Fruit fly (Drosophila melanogaster) whole organism, embryonic: Measurements from ENCODE around the gene CG15717.

ENCODE experiments used
- Atf-2 ChIP-seq: fragments of 200-800 bp; sonication (Bioruptor generic); optimal IDR thresholded peaks from 2 replicates; lab custom pipeline; 2016; ENCODE audit warnings: missing biosample characterization, missing genetic modification characterization
- B-H1 ChIP-seq: fragments of 200-800 bp; sonication (Bioruptor generic); IDR thresholded peaks from 3 replicates; pipeline ENCODE4 v1.3.6; 2022; ENCODE audit warnings: missing biosample characterization, missing genetic modification characterization
- BEAF-32 ChIP-seq: fragments of 200-800 bp; sonication (Bioruptor generic); optimal IDR thresholded peaks from 3 replicates; lab custom pipeline; 2017; ENCODE audit warnings: missing biosample characterization, missing genetic modification characterization, mild to moderate bottlenecking, moderate library complexity, missing genetic modification reagents
- Blimp-1 ChIP-seq: fragments of 200-800 bp; sonication (Bioruptor generic); optimal IDR thresholded peaks from 3 replicates; lab custom pipeline; 2018; ENCODE audit warnings: missing biosample characterization, missing genetic modification characterization, mild to moderate bottlenecking, moderate library complexity, missing genetic modification reagents
- CG10209 ChIP-seq: fragments of 200-800 bp; sonication (Bioruptor generic); optimal IDR thresholded peaks from 3 replicates; lab custom pipeline; 2017; ENCODE audit warnings: missing biosample characterization, mild to moderate bottlenecking, missing genetic modification characterization, missing genetic modification reagents
- CG10267 ChIP-seq: fragments of 200-800 bp; sonication (Bioruptor generic); optimal IDR thresholded peaks from 2 replicates; lab custom pipeline; 2018; ENCODE audit warnings: missing biosample characterization, mild to moderate bottlenecking, missing genetic modification characterization, moderate library complexity
- CG10959 ChIP-seq: fragments of 200-800 bp; sonication (Bioruptor generic); IDR thresholded peaks from 2 replicates; pipeline ENCODE4 v1.3.6; 2022; ENCODE audit warnings: missing biosample characterization, missing genetic modification characterization
- CG14050 ChIP-seq: fragments of 200-800 bp; sonication (Bioruptor generic); IDR thresholded peaks from 3 replicates; pipeline ENCODE4 v1.3.6; 2022; ENCODE audit warnings: missing biosample characterization, missing genetic modification characterization
- CG1602 ChIP-seq: fragments of 200-800 bp; sonication (Bioruptor generic); optimal IDR thresholded peaks from 3 replicates; lab custom pipeline; 2016; ENCODE audit warnings: missing biosample characterization, missing genetic modification characterization
- CG1603 ChIP-seq: fragments of 200-800 bp; sonication (Bioruptor generic); optimal IDR thresholded peaks from 2 replicates; lab custom pipeline; 2019; ENCODE audit warnings: missing biosample characterization, mild to moderate bottlenecking, missing genetic modification characterization, moderate library complexity
- CG16813 ChIP-seq: fragments of 200-800 bp; sonication (Bioruptor generic); IDR thresholded peaks from 3 replicates; pipeline ENCODE4 v1.3.6; 2022; ENCODE audit warnings: missing biosample characterization, missing genetic modification characterization; ENCODE audit not compliant: partially characterized antibody
- CG17385 ChIP-seq: fragments of 200-800 bp; sonication (Bioruptor generic); optimal IDR thresholded peaks from 3 replicates; lab custom pipeline; 2018; ENCODE audit warnings: missing biosample characterization, mild to moderate bottlenecking, missing genetic modification characterization
- CG17829 ChIP-seq: fragments of 200-800 bp; optimal IDR thresholded peaks from 2 replicates; lab custom pipeline; 2019; ENCODE audit warnings: missing biosample characterization, mild to moderate bottlenecking, missing genetic modification characterization, moderate library complexity
- CG18011 ChIP-seq: fragments of 200-800 bp; sonication (Bioruptor generic); optimal IDR thresholded peaks from 2 replicates; lab custom pipeline; 2017; ENCODE audit warnings: missing biosample characterization, missing genetic modification characterization, mild to moderate bottlenecking, moderate library complexity, missing genotype
- CG18764 ChIP-seq: fragments of 200-800 bp; sonication (Bioruptor generic); optimal IDR thresholded peaks from 3 replicates; lab custom pipeline; 2016; ENCODE audit warnings: missing biosample characterization, missing genetic modification characterization
- CG2116 ChIP-seq: fragments of 200-800 bp; sonication (Bioruptor generic); optimal IDR thresholded peaks from 3 replicates; lab custom pipeline; 2018; ENCODE audit warnings: missing biosample characterization, mild to moderate bottlenecking, missing genetic modification characterization
- CG3163 ChIP-seq: fragments of 200-800 bp; sonication (Bioruptor generic); optimal IDR thresholded peaks from 3 replicates; lab custom pipeline; 2016; ENCODE audit warnings: missing biosample characterization, missing genetic modification characterization
- CG32532 ChIP-seq: fragments of 200-800 bp; sonication (Bioruptor generic); IDR thresholded peaks from 2 replicates; pipeline ENCODE4 v1.3.6; 2022; ENCODE audit warnings: missing biosample characterization, missing genetic modification characterization
- CG32767 ChIP-seq: fragments of 200-800 bp; sonication (Bioruptor generic); IDR thresholded peaks from 2 replicates; pipeline ENCODE4 v1.3.6; 2022; ENCODE audit warnings: missing biosample characterization, missing genetic modification characterization
- CG4404 ChIP-seq: fragments of 200-800 bp; sonication (Bioruptor generic); IDR thresholded peaks from 2 replicates; pipeline ENCODE4 v1.3.6; 2022; ENCODE audit warnings: missing biosample characterization, missing genetic modification characterization
- CG4854 ChIP-seq: fragments of 200-800 bp; sonication (Bioruptor generic); optimal IDR thresholded peaks from 2 replicates; lab custom pipeline; 2016; ENCODE audit warnings: missing biosample characterization, missing genetic modification characterization, inconsistent platforms
- Camta ChIP-seq: fragments of 200-800 bp; sonication (Bioruptor generic); optimal IDR thresholded peaks from 2 replicates; lab custom pipeline; 2016; ENCODE audit warnings: missing biosample characterization, missing genetic modification characterization
- D19B ChIP-seq: fragments of 200-800 bp; sonication (Bioruptor generic); optimal IDR thresholded peaks from 2 replicates; lab custom pipeline; 2017; ENCODE audit warnings: missing biosample characterization, mild to moderate bottlenecking, missing genetic modification characterization
- Doc2 ChIP-seq: fragments of 200-800 bp; sonication (Bioruptor generic); IDR thresholded peaks from 2 replicates; pipeline ENCODE4 v1.3.6; 2022; ENCODE audit warnings: missing biosample characterization, missing genetic modification characterization
- Elba2 ChIP-seq: fragments of 200-800 bp; sonication (Bioruptor generic); optimal IDR thresholded peaks from 3 replicates; lab custom pipeline; 2016; ENCODE audit warnings: missing biosample characterization, missing genetic modification characterization
- Ets65A ChIP-seq: fragments of 200-800 bp; sonication (Bioruptor generic); peaks from one replicate; lab custom pipeline; 2016; ENCODE audit warnings: missing biosample characterization, missing genetic modification characterization
- H15 ChIP-seq: fragments of 200-800 bp; sonication (Bioruptor generic); IDR thresholded peaks from 3 replicates; pipeline ENCODE4 v1.3.6; 2022; ENCODE audit warnings: missing biosample characterization, missing genetic modification characterization
- HLHmδ ChIP-seq: fragments of 200-800 bp; sonication (Bioruptor generic); optimal IDR thresholded peaks from 2 replicates; lab custom pipeline; 2018; ENCODE audit warnings: missing biosample characterization, mild to moderate bottlenecking, missing genetic modification characterization, moderate library complexity
- Hr3 ChIP-seq: fragments of 200-800 bp; sonication (Bioruptor generic); optimal IDR thresholded peaks from 3 replicates; lab custom pipeline; 2016; ENCODE audit warnings: missing biosample characterization, missing genetic modification characterization
- Hr51 ChIP-seq, 2 experiments: fragments of 200-800 bp; sonication (Bioruptor generic); optimal IDR thresholded peaks; 2 replicates in 1 of 2; 3 replicates in 1 of 2; lab custom pipeline; 2016 to 2018; ENCODE audit warnings: missing biosample characterization in 2 of 2, missing genetic modification characterization in 2 of 2, mild to moderate bottlenecking in 1 of 2, moderate library complexity in 1 of 2
- Hsf ChIP-seq: fragments of 200-800 bp; sonication (Bioruptor generic); optimal IDR thresholded peaks from 3 replicates; lab custom pipeline; 2016; ENCODE audit warnings: missing biosample characterization, missing genetic modification characterization
- Mrtf ChIP-seq: fragments of 200-800 bp; sonication (Bioruptor generic); IDR thresholded peaks from 3 replicates; pipeline ENCODE4 v1.3.6; 2022; ENCODE audit warnings: missing biosample characterization, missing genetic modification characterization
- Ravus ChIP-seq: fragments of 200-800 bp; sonication (Bioruptor generic); IDR thresholded peaks from 2 replicates; pipeline ENCODE4 v1.3.6; 2022; ENCODE audit warnings: missing biosample characterization, missing genetic modification characterization
- Scr ChIP-seq: fragments of 200-800 bp; sonication (Bioruptor generic); IDR thresholded peaks from 2 replicates; pipeline ENCODE4 v1.3.6; 2022; ENCODE audit warnings: missing biosample characterization, missing genetic modification characterization; ENCODE audit not compliant: partially characterized antibody
- Stat92E ChIP-seq, 3 experiments: fragments of >200 bp in 2 of 3; fragments of 200-800 bp in 1 of 3; sonication (Bioruptor generic) in 1 of 3; optimal IDR thresholded peaks; 2 replicates each; lab custom pipeline; 2017 to 2019; ENCODE audit warnings: missing biosample characterization in 3 of 3, missing genetic modification characterization in 3 of 3, mild to moderate bottlenecking in 1 of 3, moderate library complexity in 1 of 3
- Taf1 ChIP-seq: fragments of 200-800 bp; sonication (Bioruptor generic); IDR thresholded peaks from 2 replicates; pipeline ENCODE4 v1.3.6; 2022; ENCODE audit warnings: missing biosample characterization, missing genetic modification characterization
- btn ChIP-seq: fragments of 200-800 bp; sonication (Bioruptor generic); optimal IDR thresholded peaks from 2 replicates; lab custom pipeline; 2016; ENCODE audit warnings: missing biosample characterization, missing genetic modification characterization
- ci ChIP-seq: fragments of 200-800 bp; sonication (Bioruptor generic); IDR thresholded peaks from 3 replicates; pipeline ENCODE4 v1.3.6; 2022; ENCODE audit warnings: missing biosample characterization, missing genetic modification characterization
- crc ChIP-seq: fragments of 200-800 bp; sonication (Bioruptor generic); optimal IDR thresholded peaks from 2 replicates; lab custom pipeline; 2016; ENCODE audit warnings: missing biosample characterization, missing genetic modification characterization
- gcm ChIP-seq: fragments of 200-800 bp; sonication (Bioruptor generic); optimal IDR thresholded peaks from 2 replicates; lab custom pipeline; 2019; ENCODE audit warnings: missing biosample characterization, mild to moderate bottlenecking, missing genetic modification characterization, moderate library complexity
- inv ChIP-seq: fragments of 200-800 bp; sonication (Bioruptor generic); IDR thresholded peaks from 2 replicates; pipeline ENCODE4 v1.3.6; 2022; ENCODE audit warnings: missing biosample characterization, missing genetic modification characterization; ENCODE audit not compliant: partially characterized antibody
- lab ChIP-seq: fragments of 200-800 bp; sonication (Bioruptor generic); optimal IDR thresholded peaks from 3 replicates; lab custom pipeline; 2017; ENCODE audit warnings: missing biosample characterization, missing genetic modification characterization, mild to moderate bottlenecking, moderate library complexity, missing genetic modification reagents
- lilli ChIP-seq: fragments of 200-800 bp; sonication (Bioruptor generic); optimal IDR thresholded peaks from 3 replicates; lab custom pipeline; 2016; ENCODE audit warnings: missing biosample characterization, missing genetic modification characterization
- prd ChIP-seq, 3 experiments: fragments of >200 bp in 2 of 3; fragments of 200-800 bp in 1 of 3; sonication (Bioruptor generic) in 1 of 3; optimal IDR thresholded peaks in 2 of 3; IDR thresholded peaks in 1 of 3; 2 replicates in 2 of 3; 3 replicates in 1 of 3; pipeline versions ENCODE4 v1.3.6 to Lab custom; 2017 to 2022; ENCODE audit warnings: missing biosample characterization in 1 of 3, missing genetic modification characterization in 1 of 3
- pros ChIP-seq: fragments of 200-800 bp; sonication (Bioruptor generic); optimal IDR thresholded peaks from 3 replicates; lab custom pipeline; 2019; ENCODE audit warnings: missing biosample characterization, mild to moderate bottlenecking, missing genetic modification characterization, moderate library complexity
- sim ChIP-seq: fragments of 200-800 bp; sonication (Bioruptor generic); IDR thresholded peaks from 2 replicates; pipeline ENCODE4 v1.3.6; 2022; ENCODE audit warnings: missing biosample characterization, missing genetic modification characterization
- slbo ChIP-seq: fragments of 200-800 bp; sonication (Bioruptor generic); IDR thresholded peaks from 2 replicates; pipeline ENCODE4 v1.3.6; 2022; ENCODE audit warnings: missing biosample characterization, missing genetic modification characterization
- tgo ChIP-seq: fragments of 200-800 bp; sonication (Bioruptor generic); IDR thresholded peaks from 3 replicates; pipeline ENCODE4 v1.3.6; 2022; ENCODE audit warnings: missing biosample characterization, missing genetic modification characterization

The CG15717 gene

DNA sequence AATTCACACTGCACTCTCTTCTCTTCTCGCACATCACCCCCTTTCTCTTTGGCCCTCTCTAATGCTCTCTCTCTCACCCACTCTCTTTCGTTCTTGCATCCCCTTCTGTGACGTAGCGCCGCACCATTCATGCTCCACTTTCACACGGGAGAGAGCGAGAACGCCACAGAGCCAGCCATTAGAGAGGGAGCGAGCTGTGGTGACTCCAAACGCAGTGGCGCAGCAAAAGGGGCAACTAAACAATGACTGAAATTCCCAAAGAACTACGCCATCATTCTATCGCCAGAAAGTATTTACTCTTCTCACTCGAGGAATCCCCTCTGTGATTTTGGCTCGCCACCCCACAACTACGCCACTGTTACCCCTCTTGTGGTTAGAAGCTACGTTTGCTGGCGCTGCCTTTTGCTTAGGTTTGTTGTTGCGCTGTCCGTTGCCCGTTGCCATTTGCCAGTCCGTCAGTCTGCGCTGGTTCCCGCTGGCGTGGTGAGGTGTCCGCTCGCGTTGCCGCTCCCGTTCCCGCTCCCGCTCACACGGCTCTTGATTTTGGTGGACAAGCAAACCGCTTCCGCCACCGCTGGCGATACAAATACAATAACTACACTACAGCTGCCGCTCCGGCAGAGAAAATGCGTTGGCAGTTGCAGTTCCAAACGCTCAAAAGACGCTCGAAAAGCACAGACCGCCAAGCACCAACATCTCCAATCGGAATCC is 2.5 kb downstream of the CG15717 start (continued):
- TF ChIP-seq Doc2 (peak; percentile 96), inv (GFP tag; lab: Robert Waterston, UW) (peak; percentile 18; the same call in 1 of the 2 replicates), CG10959 (peak; percentile 98), Ets65A (GFP tag; lab: Kevin White, UChicago) (peak; percentile 100), gcm (GFP tag; lab: Kevin White, UChicago) (peak; percentile 97), slbo (GFP tag; lab: Robert Waterston, UW) (peak; percentile 100), lab (GFP tag; lab: Kevin White, UChicago) (peak; percentile 100), BEAF-32 (peak; percentile 38), CG14050 (peak; percentile 99), CG17829 (peak; percentile 98), Taf1 (peak; percentile 99), Hr51 (GFP tag; optimal IDR thresholded peaks at IDR 0.05; lab: Kevin White, UChicago) (peak; percentile 98 to 99), pros (GFP tag; lab: Kevin White, UChicago) (peak; percentile 82), Ravus (peak; percentile 97), CG10209 (GFP tag; lab: Kevin White, UChicago) (peak; percentile 99), Scr (GFP tag; lab: Robert Waterston, UW) (peak; percentile 21; the same call in 1 of the 2 replicates), CG17385 (GFP tag; lab: Kevin White, UChicago) (peak; percentile 97), CG16813 (GFP tag; lab: Robert Waterston, UW) (peak; percentile 25; the same call in 1 of the 3 replicates), tgo (peak; percentile 99), CG18764 (GFP tag; lab: Kevin White, UChicago) (peak; percentile 97), Hsf (GFP tag; lab: Kevin White, UChicago) (peak; percentile 99), CG3163 (GFP tag; lab: Kevin White, UChicago) (peak; percentile 97), HLHmδ (GFP tag; lab: Kevin White, UChicago) (peak; percentile 58), CG32767 (peak; percentile 98), CG10267 (tag; lab: Kevin White, UChicago) (peak; percentile 92), CG4854 (GFP tag; lab: Kevin White, UChicago) (peak; percentile 96), Hr3 (GFP tag; lab: Kevin White, UChicago) (peak; percentile 98), sim (GFP tag; lab: Robert Waterston, UW) (peak; percentile 98), CG18011 (peak; percentile 93), Elba2 (GFP tag; lab: Kevin White, UChicago) (peak; percentile 70), Atf-2 (GFP tag; lab: Kevin White, UChicago) (peak; percentile 98), lilli (peak; percentile 100), CG1603 (peak; percentile 99), btn (peak; percentile 98), prd (optimal IDR thresholded peaks at IDR 0.05; lab: Kevin White, UChicago) (no peak), prd (GFP tag; IDR thresholded peaks at IDR 0.05; lab: Robert Waterston, UW) (peak; percentile 99), CG2116 (GFP tag; lab: Kevin White, UChicago) (peak; percentile 85), B-H1 (GFP tag; lab: Robert Waterston, UW) (peak; percentile 99), D19B (GFP tag; lab: Kevin White, UChicago) (peak; percentile 96), Camta (peak; percentile 98), H15 (GFP tag; lab: Robert Waterston, UW) (peak; percentile 99), Mrtf (GFP tag; lab: Robert Waterston, UW) (peak; percentile 99), CG32532 (GFP tag; lab: Robert Waterston, UW) (peak; percentile 100), crc (GFP tag; lab: Kevin White, UChicago) (peak; percentile 99), Stat92E (GFP tag; optimal IDR thresholded peaks at IDR 0.05; lab: Kevin White, UChicago) (peak in 1 of 3 experiments; percentile 89), Blimp-1 (GFP tag; lab: Kevin White, UChicago) (peak; percentile 96), ci (GFP tag; lab: Robert Waterston, UW) (peak; percentile 100), CG1602 (peak; percentile 98), CG4404 (GFP tag; lab: Robert Waterston, UW) (peak; percentile 99)
